Fruit fly (Drosophila melanogaster): ENCODE results near the gene CG8745.

Gene CG8745

DNA sequence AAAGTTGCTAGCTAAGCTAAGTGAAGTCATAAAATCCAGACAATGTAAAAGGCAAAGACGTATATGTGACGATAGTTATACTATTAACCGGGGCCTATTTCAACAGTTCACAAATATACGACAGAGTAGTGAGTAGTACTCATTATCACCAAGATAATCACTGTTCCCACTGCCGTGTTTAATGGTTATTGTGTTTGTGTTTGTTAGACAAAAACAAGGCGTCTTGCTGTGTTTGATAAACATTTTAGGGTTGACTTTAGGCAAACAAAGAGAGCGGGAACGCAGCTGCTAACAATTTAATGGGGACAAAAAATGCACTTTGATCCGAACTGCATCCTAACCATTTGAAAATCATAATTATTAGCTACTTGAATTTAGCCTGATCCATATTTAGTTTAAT lies 1.2 kb downstream of the CG8745 start (continued):
- TF ChIP-seq CG6813 (GFP tag; optimal IDR thresholded peaks at IDR 0.05), result peak; percentile 90
- peak; percentile 90 for TF ChIP-seq CG2875 (GFP tag; optimal IDR thresholded peaks at IDR 0.05)
- peak; percentile 56 for TF ChIP-seq CG11398 (GFP tag; optimal IDR thresholded peaks at IDR 0.05)
- TF ChIP-seq crc (GFP tag; optimal IDR thresholded peaks at IDR 0.05), result peak; percentile 26
- TF ChIP-seq pum (GFP tag; optimal IDR thresholded peaks at IDR 0.05), result no peak
- peak; percentile 74 for TF ChIP-seq Sox100B (GFP tag; optimal IDR thresholded peaks at IDR 0.05)
- TF ChIP-seq lab (GFP tag; optimal IDR thresholded peaks at IDR 0.05), result peak; percentile 78
- TF ChIP-seq Dll (GFP tag; IDR thresholded peaks at IDR 0.05; ENCODE audit: partially characterized antibody), result no peak
- TF ChIP-seq Ets65A (GFP tag), result no peak
- TF ChIP-seq p53 (GFP tag; optimal IDR thresholded peaks at IDR 0.05), result peak; percentile 24
- no peak for TF ChIP-seq Antp (GFP tag; optimal IDR thresholded peaks at IDR 0.05)
- TF ChIP-seq Neu2 (GFP tag; optimal IDR thresholded peaks at IDR 0.05; ENCODE audit: borderline replicate concordance), result no peak
- TF ChIP-seq chm (GFP tag; IDR thresholded peaks at IDR 0.05), result no peak; the same call in 1 of the 2 replicates
- no peak for TF ChIP-seq toy (GFP tag; IDR thresholded peaks at IDR 0.05)
- peak; percentile 55 for TF ChIP-seq slp2 (GFP tag; optimal IDR thresholded peaks at IDR 0.05)
- TF ChIP-seq mam (GFP tag; optimal IDR thresholded peaks at IDR 0.05), result no peak
- TF ChIP-seq dm (GFP tag; optimal IDR thresholded peaks at IDR 0.05), result peak; percentile 10
- no peak for TF ChIP-seq so (GFP tag; IDR thresholded peaks at IDR 0.05)
- no peak for TF ChIP-seq usp (GFP tag; optimal IDR thresholded peaks at IDR 0.05)
- no peak for TF ChIP-seq CG31388 (GFP tag; optimal IDR thresholded peaks at IDR 0.05)
- no peak for TF ChIP-seq CG7745 (tag; optimal IDR thresholded peaks at IDR 0.05)
- TF ChIP-seq Dip2 (GFP tag; IDR thresholded peaks at IDR 0.05), result no peak
- TF ChIP-seq Hr78 (GFP tag; optimal IDR thresholded peaks at IDR 0.05), result peak in 1 of 2 experiments; percentile 59
- peak; percentile 64 for TF ChIP-seq CG4424 (GFP tag; optimal IDR thresholded peaks at IDR 0.05)
- TF ChIP-seq inv (GFP tag; IDR thresholded peaks at IDR 0.05; ENCODE audit: partially characterized antibody), result no peak
- TF ChIP-seq CG16779 (GFP tag; IDR thresholded peaks at IDR 0.05), result no peak
- TF ChIP-seq luna (GFP tag; optimal IDR thresholded peaks at IDR 0.05), result no peak
- peak; percentile 70 for TF ChIP-seq twi (tag; optimal IDR thresholded peaks at IDR 0.05)
- TF ChIP-seq shn (GFP tag; optimal IDR thresholded peaks at IDR 0.05), result peak; percentile 27
- peak; percentile 58 for TF ChIP-seq CG18599 (GFP tag; optimal IDR thresholded peaks at IDR 0.05)
- no peak for TF ChIP-seq pzg (GFP tag; optimal IDR thresholded peaks at IDR 0.05)
- TF ChIP-seq Xrp1 (GFP tag; IDR thresholded peaks at IDR 0.05), result peak; percentile 70
- peak; percentile 15 for TF ChIP-seq kay (GFP tag; optimal IDR thresholded peaks at IDR 0.05)
- TF ChIP-seq knrl (GFP tag; IDR thresholded peaks at IDR 0.05; ENCODE audit: partially characterized antibody), result no peak
- TF ChIP-seq CG1603 (tag; optimal IDR thresholded peaks at IDR 0.05), result peak; percentile 93
- no peak for TF ChIP-seq Hr3 (GFP tag; optimal IDR thresholded peaks at IDR 0.05)
- no peak for TF ChIP-seq nerfin-1 (tag; optimal IDR thresholded peaks at IDR 0.05)
- 0 out of 2 replicates have a peak, but pooled peaks have one; percentile 38 for TF ChIP-seq sens-2 (GFP tag; IDR thresholded peaks at IDR 0.05)
- peak; percentile 59 for TF ChIP-seq btn (GFP tag; optimal IDR thresholded peaks at IDR 0.05)
- no peak for TF ChIP-seq CG3995 (GFP tag; optimal IDR thresholded peaks at IDR 0.05)
- TF ChIP-seq CG6689 (GFP tag; IDR thresholded peaks at IDR 0.05), result no peak
- TF ChIP-seq CG12299 (tag; optimal IDR thresholded peaks at IDR 0.05), result peak; percentile 55
- TF ChIP-seq CG30431 (GFP tag; optimal IDR thresholded peaks at IDR 0.05), result peak; percentile 62
- peak; percentile 40 for TF ChIP-seq pb (GFP tag; optimal IDR thresholded peaks at IDR 0.05)
- TF ChIP-seq CG13624 (GFP tag; optimal IDR thresholded peaks at IDR 0.05), result no peak
- no peak for TF ChIP-seq pho (GFP tag; optimal IDR thresholded peaks at IDR 0.05)
- no peak for TF ChIP-seq CG13775 (GFP tag; optimal IDR thresholded peaks at IDR 0.05)
- peak; percentile 47 for TF ChIP-seq CG13123 (GFP tag; optimal IDR thresholded peaks at IDR 0.05)
- TF ChIP-seq onecut (GFP tag; IDR thresholded peaks at IDR 0.05), result peak; percentile 72
- no peak for TF ChIP-seq Mrtf (GFP tag; IDR thresholded peaks at IDR 0.05)
- no peak for TF ChIP-seq wor (GFP tag; IDR thresholded peaks at IDR 0.05)
- TF ChIP-seq CG12942 (GFP tag; optimal IDR thresholded peaks at IDR 0.05), result peak; percentile 9

Measured in whole organism, embryonic.